Worm (Caenorhabditis elegans) whole organism, L2 larva: Measurements from ENCODE around the gene F26F12.3.

ENCODE experiments used
- C34F6.9 ChIP-seq: fragments of 150-350 bp; optimal IDR thresholded peaks from 2 replicates; lab custom pipeline; 2014; ENCODE audit warnings: missing biosample characterization, missing genetic modification characterization
- F13H6.1 ChIP-seq: sonication (generic microtip); optimal IDR thresholded peaks from 2 replicates; lab custom pipeline; 2016; ENCODE audit warnings: missing genetic modification characterization, missing compliant biosample characterization
- R02D3.7 ChIP-seq: fragments of 150-350 bp; optimal IDR thresholded peaks from 2 replicates; lab custom pipeline; 2014; ENCODE audit warnings: missing biosample characterization, missing genetic modification characterization
- Y55F3AM.14 ChIP-seq: fragments of 200-800 bp; sonication (Bioruptor generic); optimal IDR thresholded peaks from 2 replicates; lab custom pipeline; 2018; ENCODE audit warnings: mild to moderate bottlenecking, missing genetic modification characterization, missing compliant biosample characterization
- ZK546.5 ChIP-seq: sonication (generic microtip); optimal IDR thresholded peaks from 2 replicates; lab custom pipeline; 2017; ENCODE audit warnings: missing biosample characterization, missing genetic modification characterization
- alr-1 ChIP-seq: fragments of 150-350 bp; optimal IDR thresholded peaks from 2 replicates; lab custom pipeline; 2014; ENCODE audit warnings: missing biosample characterization, missing genetic modification characterization
- aly-2 ChIP-seq: fragments of 150-350 bp; optimal IDR thresholded peaks from 2 replicates; lab custom pipeline; 2014; ENCODE audit warnings: missing biosample characterization, missing genetic modification characterization
- ama-1 ChIP-seq: fragments of 150-350 bp; optimal IDR thresholded peaks from 2 replicates; lab custom pipeline; 2018; ENCODE audit warnings: inconsistent platforms
- blmp-1 ChIP-seq: sonication (generic microtip); optimal IDR thresholded peaks from 2 replicates; lab custom pipeline; 2017; ENCODE audit warnings: missing genetic modification characterization, mild to moderate bottlenecking, missing compliant biosample characterization, antibody characterized with exemption, moderate library complexity; ENCODE audit not compliant: insufficient read depth
- ceh-82 ChIP-seq: fragments of 150-350 bp; optimal IDR thresholded peaks from 2 replicates; lab custom pipeline; 2014; ENCODE audit warnings: missing biosample characterization, missing genetic modification characterization
- dmd-4 ChIP-seq: sonication (generic microtip); optimal IDR thresholded peaks from 2 replicates; lab custom pipeline; 2017; ENCODE audit warnings: missing biosample characterization, missing genetic modification characterization
- egl-27 ChIP-seq: sonication (generic microtip); optimal IDR thresholded peaks from 3 replicates; lab custom pipeline; 2017; ENCODE audit warnings: missing biosample characterization, missing genetic modification reagents, missing genetic modification characterization
- elt-1 ChIP-seq: fragments of 150-350 bp; optimal IDR thresholded peaks from 2 replicates; lab custom pipeline; 2014; ENCODE audit warnings: missing biosample characterization, missing genetic modification characterization
- elt-3 ChIP-seq: sonication (generic microtip); optimal IDR thresholded peaks from 2 replicates; lab custom pipeline; 2017; ENCODE audit warnings: missing biosample characterization, missing genetic modification characterization
- fos-1 ChIP-seq: fragments of 150-350 bp; optimal IDR thresholded peaks from 2 replicates; lab custom pipeline; 2014; ENCODE audit warnings: missing biosample characterization, missing genetic modification characterization
- gmeb-1 ChIP-seq: fragments of 150-350 bp; optimal IDR thresholded peaks from 2 replicates; lab custom pipeline; 2014; ENCODE audit warnings: missing biosample characterization, missing genetic modification characterization
- lin-11 ChIP-seq: fragments of 150-350 bp; sonication (generic microtip); optimal IDR thresholded peaks from 2 replicates; lab custom pipeline; 2014; ENCODE audit warnings: missing biosample characterization, missing genetic modification characterization, inconsistent platforms, mixed read lengths
- lin-13 ChIP-seq: fragments of 150-350 bp; optimal IDR thresholded peaks from 2 replicates; lab custom pipeline; 2014; ENCODE audit warnings: missing biosample characterization, missing genetic modification reagents, missing genetic modification characterization
- lin-39 ChIP-seq: fragments of 150-350 bp; optimal IDR thresholded peaks from 2 replicates; lab custom pipeline; 2014; ENCODE audit warnings: missing biosample characterization, missing genetic modification reagents, missing genetic modification characterization
- lsy-2 ChIP-seq, 2 experiments: fragments of 150-350 bp in 1 of 2; sonication (generic microtip) in 1 of 2; optimal IDR thresholded peaks; 2 replicates each; lab custom pipeline; 2014 to 2017; ENCODE audit warnings: missing biosample characterization in 2 of 2, missing genetic modification characterization in 2 of 2
- mab-5 ChIP-seq: fragments of 150-350 bp; optimal IDR thresholded peaks from 2 replicates; lab custom pipeline; 2014; ENCODE audit warnings: missing biosample characterization, missing genetic modification characterization
- mbf-1 ChIP-seq: sonication (generic microtip); optimal IDR thresholded peaks from 2 replicates; lab custom pipeline; 2017; ENCODE audit warnings: missing biosample characterization, missing genetic modification characterization
- mdl-1 ChIP-seq, 2 experiments: fragments of 150-350 bp in 1 of 2; sonication (generic microtip) in 1 of 2; optimal IDR thresholded peaks; 2 replicates each; lab custom pipeline; 2017; ENCODE audit warnings: missing biosample characterization in 2 of 2, missing genetic modification characterization in 2 of 2
- nhr-10 ChIP-seq: sonication (generic microtip); optimal IDR thresholded peaks from 2 replicates; lab custom pipeline; 2017; ENCODE audit warnings: missing biosample characterization, missing genetic modification characterization
- nhr-11 ChIP-seq: fragments of 150-350 bp; optimal IDR thresholded peaks from 2 replicates; lab custom pipeline; 2014; ENCODE audit warnings: missing biosample characterization, missing genetic modification characterization
- nhr-129 ChIP-seq: fragments of 150-350 bp; optimal IDR thresholded peaks from 2 replicates; lab custom pipeline; 2014; ENCODE audit warnings: missing biosample characterization, missing genetic modification characterization
- nhr-21 ChIP-seq: fragments of 150-350 bp; optimal IDR thresholded peaks from 2 replicates; lab custom pipeline; 2014; ENCODE audit warnings: missing biosample characterization, missing genetic modification characterization
- nhr-23 ChIP-seq: fragments of 150-350 bp; optimal IDR thresholded peaks from 2 replicates; lab custom pipeline; 2014; ENCODE audit warnings: missing biosample characterization, missing genetic modification reagents, missing genetic modification characterization
- nhr-237 ChIP-seq: fragments of 150-350 bp; optimal IDR thresholded peaks from 2 replicates; lab custom pipeline; 2014; ENCODE audit warnings: missing biosample characterization, missing genetic modification characterization
- nhr-25 ChIP-seq: fragments of 150-350 bp; sonication (generic microtip); optimal IDR thresholded peaks from 3 replicates; lab custom pipeline; 2014; ENCODE audit warnings: missing biosample characterization, missing genetic modification characterization
- nhr-6 ChIP-seq: fragments of 150-350 bp; optimal IDR thresholded peaks from 2 replicates; lab custom pipeline; 2014; ENCODE audit warnings: missing biosample characterization, missing genetic modification characterization
- nhr-77 ChIP-seq: fragments of 150-350 bp; optimal IDR thresholded peaks from 2 replicates; lab custom pipeline; 2014; ENCODE audit warnings: missing biosample characterization, missing genetic modification characterization
- peb-1 ChIP-seq: fragments of 150-350 bp; optimal IDR thresholded peaks from 2 replicates; lab custom pipeline; 2014; ENCODE audit warnings: missing biosample characterization, missing genetic modification characterization
- sem-4 ChIP-seq: fragments of 150-350 bp; optimal IDR thresholded peaks from 2 replicates; lab custom pipeline; 2014; ENCODE audit warnings: missing biosample characterization, missing genetic modification reagents, missing genetic modification characterization
- skn-1 ChIP-seq: sonication (generic microtip); optimal IDR thresholded peaks from 2 replicates; lab custom pipeline; 2017; ENCODE audit warnings: missing biosample characterization, missing genetic modification characterization
- sma-3 ChIP-seq: sonication (generic microtip); optimal IDR thresholded peaks from 2 replicates; lab custom pipeline; 2016; ENCODE audit warnings: missing genetic modification reagents, missing genetic modification characterization, missing compliant biosample characterization
- sma-9 ChIP-seq, 2 experiments: fragments of 150-350 bp in 1 of 2; sonication (generic microtip) in 1 of 2; optimal IDR thresholded peaks; 2 replicates each; lab custom pipeline; 2014 to 2016; ENCODE audit warnings: missing genetic modification characterization in 2 of 2, mild to moderate bottlenecking in 1 of 2, missing biosample characterization in 1 of 2, missing compliant biosample characterization in 1 of 2, missing genetic modification reagents in 1 of 2, moderate library complexity in 1 of 2
- snpc-4 ChIP-seq: fragments of 150-350 bp; optimal IDR thresholded peaks from 2 replicates; lab custom pipeline; 2014; ENCODE audit warnings: missing biosample characterization, missing genetic modification characterization
- unc-39 ChIP-seq: fragments of 150-350 bp; optimal IDR thresholded peaks from 2 replicates; lab custom pipeline; 2014; ENCODE audit warnings: missing biosample characterization, missing genetic modification characterization
- unc-55 ChIP-seq: fragments of 150-350 bp; sonication (generic microtip); optimal IDR thresholded peaks from 3 replicates; lab custom pipeline; 2014; ENCODE audit warnings: missing biosample characterization, missing genetic modification reagents, missing genetic modification characterization
- unc-62 ChIP-seq: fragments of 150-350 bp; optimal IDR thresholded peaks from 2 replicates; lab custom pipeline; 2014; ENCODE audit warnings: missing biosample characterization, missing genetic modification reagents, missing genetic modification characterization
- zag-1 ChIP-seq: fragments of 150-350 bp; optimal IDR thresholded peaks from 2 replicates; lab custom pipeline; 2014; ENCODE audit warnings: missing biosample characterization, missing genetic modification characterization
- ztf-1 ChIP-seq: fragments of 200-800 bp; sonication (Bioruptor generic); conservative IDR thresholded peaks from 2 replicates; pipeline ENCODE4 v1.3.6; 2022; ENCODE audit warnings: missing genetic modification characterization, missing compliant biosample characterization
- ztf-11 ChIP-seq: sonication (generic microtip); optimal IDR thresholded peaks from 2 replicates; lab custom pipeline; 2017; ENCODE audit warnings: missing biosample characterization, missing genetic modification characterization
- ztf-4 ChIP-seq: fragments of 150-350 bp; optimal IDR thresholded peaks from 2 replicates; lab custom pipeline; 2014; ENCODE audit warnings: missing biosample characterization, missing genetic modification characterization

F26F12.3 gene

ce11 chrV:5848015-5848609 is 2.6 kb upstream of the F26F12.3 start:
- TF ChIP-seq nhr-25 (peak; percentile 16), ztf-11 (tag; lab: Kevin White, UChicago) (no peak), ztf-4 (tag; lab: Kevin White, UChicago) (peak; percentile 19), nhr-129 (tag; lab: Kevin White, UChicago) (peak; percentile 55), ama-1 (lab: Kevin White, UChicago) (no peak), snpc-4 (tag; lab: Kevin White, UChicago) (no peak), sem-4 (tag; lab: Kevin White, UChicago) (no peak), lin-13 (GFP tag; lab: Kevin White, UChicago) (no peak), unc-55 (GFP tag; lab: Kevin White, UChicago) (peak; percentile 59), unc-39 (tag; lab: Kevin White, UChicago) (no peak), blmp-1 (no peak), nhr-10 (tag; lab: Kevin White, UChicago) (no peak), C34F6.9 (tag; lab: Kevin White, UChicago) (peak; percentile 11), mdl-1 (tag; optimal IDR thresholded peaks at IDR 0.05; lab: Kevin White, UChicago) (no peak), aly-2 (tag; lab: Kevin White, UChicago) (no peak), ceh-82 (tag; lab: Kevin White, UChicago) (no peak), F13H6.1 (peak; percentile 53)

- TF ChIP-seq ztf-1 (GFP tag; lab: Robert Waterston, UW) = no peak
- TF ChIP-seq nhr-77 (tag; lab: Kevin White, UChicago) = no peak
- peak; percentile 8 for TF ChIP-seq C34F6.9 (tag; lab: Kevin White, UChicago)
- TF ChIP-seq sem-4 (tag; lab: Kevin White, UChicago) = no peak
- peak; percentile 35 for TF ChIP-seq nhr-129 (tag; lab: Kevin White, UChicago)
- TF ChIP-seq F13H6.1 = no peak
- TF ChIP-seq, all 48 proteins: peak for 2
These were observed 1.2 kb upstream of the F26F12.3 start for ce11 chrV:5846729-5847128.

ce11 chrV:5845162-5845561 is 357 bp downstream of the F26F12.3 start:
- TF ChIP-seq aly-2 (tag; lab: Kevin White, UChicago) (no peak), nhr-25 (peak; percentile 24)

- TF ChIP-seq unc-39 (tag; lab: Kevin White, UChicago) (no peak), elt-1 (tag; lab: Kevin White, UChicago) (no peak), fos-1 (peak; percentile 30), ztf-11 (tag; lab: Kevin White, UChicago) (no peak), sma-9 (GFP tag; optimal IDR thresholded peaks at IDR 0.05; lab: Kevin White, UChicago) (peak; percentile 96), sma-9 (tag; optimal IDR thresholded peaks at IDR 0.05; lab: Kevin White, UChicago) (no peak), nhr-237 (no peak), ama-1 (lab: Kevin White, UChicago) (peak; percentile 90), nhr-21 (tag; lab: Kevin White, UChicago) (peak; percentile 69), F13H6.1 (peak; percentile 89), nhr-6 (tag; lab: Kevin White, UChicago) (peak; percentile 35), ceh-82 (tag; lab: Kevin White, UChicago) (no peak), alr-1 (tag; lab: Kevin White, UChicago) (no peak), zag-1 (tag; lab: Kevin White, UChicago) (no peak), sem-4 (tag; lab: Kevin White, UChicago) (peak; percentile 78), nhr-77 (tag; lab: Kevin White, UChicago) (no peak), dmd-4 (tag; lab: Kevin White, UChicago) (no peak), skn-1 (tag; lab: Kevin White, UChicago) (no peak), R02D3.7 (tag; lab: Kevin White, UChicago) (no peak), elt-3 (tag; lab: Kevin White, UChicago) (no peak), mbf-1 (tag; lab: Kevin White, UChicago) (no peak), nhr-23 (tag; lab: Kevin White, UChicago) (no peak), ZK546.5 (tag; lab: Kevin White, UChicago) (no peak), unc-62 (GFP tag; lab: Kevin White, UChicago) (no peak), nhr-11 (tag; lab: Kevin White, UChicago) (no peak), C34F6.9 (tag; lab: Kevin White, UChicago) (peak; percentile 87), peb-1 (no peak), lin-11 (tag; lab: Kevin White, UChicago) (peak; percentile 60), gmeb-1 (tag; lab: Kevin White, UChicago) (peak; percentile 66), lin-39 (tag; lab: Kevin White, UChicago) (no peak), sma-3 (GFP tag; lab: Kevin White, UChicago) (peak; percentile 84), snpc-4 (tag; lab: Kevin White, UChicago) (no peak), mab-5 (no peak), blmp-1 (peak; percentile 95), Y55F3AM.14 (peak; percentile 68), egl-27 (tag; lab: Kevin White, UChicago) (peak; percentile 37), unc-55 (GFP tag; lab: Kevin White, UChicago) (no peak), lsy-2 (tag; optimal IDR thresholded peaks at IDR 0.05; lab: Kevin White, UChicago) (peak in 1 of 2 experiments; percentile 73), ztf-1 (GFP tag; lab: Robert Waterston, UW) (no peak)
These were observed 1.2 kb downstream of the F26F12.3 start for ce11 chrV:5844349-5844760.
